Worm (Caenorhabditis elegans) whole organism, young adult: ENCODE results near the gene rbg-3.

ENCODE experiments used
- B0261.1 ChIP-seq: sonication (generic microtip); optimal IDR thresholded peaks from 2 replicates; lab custom pipeline; 2016; ENCODE audit warnings: mild to moderate bottlenecking, missing genetic modification characterization, moderate library complexity, missing compliant biosample characterization
- C17E4.6 ChIP-seq: fragments of 200-800 bp; sonication (Bioruptor generic); IDR thresholded peaks from 2 replicates; pipeline ENCODE4 v1.3.6; 2022; ENCODE audit warnings: missing genetic modification reagents, missing genetic modification characterization, missing compliant biosample characterization
- D2030.7 ChIP-seq: fragments of 200-800 bp; sonication (Bioruptor generic); IDR thresholded peaks from 2 replicates; pipeline ENCODE4 v1.3.6; 2022; ENCODE audit warnings: missing genetic modification reagents, missing genetic modification characterization, missing compliant biosample characterization
- F57A8.1 ChIP-seq: fragments of 200-800 bp; sonication (Bioruptor generic); optimal IDR thresholded peaks from 2 replicates; lab custom pipeline; 2018; ENCODE audit warnings: mild to moderate bottlenecking, missing genetic modification characterization, moderate library complexity, missing compliant biosample characterization
- Y79H2A.3 ChIP-seq: fragments of 200-800 bp; sonication (Bioruptor generic); conservative IDR thresholded peaks from 2 replicates; pipeline ENCODE4 v1.3.6; 2022; ENCODE audit warnings: missing genetic modification reagents, missing genetic modification characterization, missing compliant biosample characterization
- ama-1 ChIP-seq, 3 experiments: fragments of 150-350 bp in 1 of 3; sonication (generic microtip) in 2 of 3; optimal IDR thresholded peaks; 2 replicates each; lab custom pipeline; 2014 to 2018; ENCODE audit warnings: missing biosample characterization in 2 of 3, missing genetic modification characterization in 2 of 3, missing genetic modification reagents in 2 of 3
- bed-1 ChIP-seq: fragments of 200-800 bp; sonication (Bioruptor generic); IDR thresholded peaks from 2 replicates; pipeline ENCODE4 v1.3.6; 2022; ENCODE audit warnings: missing genetic modification reagents, missing genetic modification characterization, missing compliant biosample characterization
- ccch-3 ChIP-seq: fragments of 200-800 bp; sonication (Bioruptor generic); optimal IDR thresholded peaks from 2 replicates; lab custom pipeline; 2018; ENCODE audit warnings: mild to moderate bottlenecking, missing genetic modification characterization, missing compliant biosample characterization
- ceh-58 ChIP-seq: fragments of 200-800 bp; sonication (Bioruptor generic); IDR thresholded peaks from 2 replicates; pipeline ENCODE4 v1.3.6; 2022; ENCODE audit warnings: missing genetic modification characterization, missing compliant biosample characterization
- ceh-91 ChIP-seq: fragments of 200-800 bp; sonication (Bioruptor generic); IDR thresholded peaks from 2 replicates; pipeline ENCODE4 v1.3.6; 2022; ENCODE audit warnings: missing genetic modification reagents, missing genetic modification characterization, missing compliant biosample characterization
- chd-7 ChIP-seq: sonication (generic microtip); optimal IDR thresholded peaks from 2 replicates; lab custom pipeline; 2016; ENCODE audit warnings: mild to moderate bottlenecking, missing genetic modification characterization, moderate library complexity, missing compliant biosample characterization
- die-1 ChIP-seq: sonication (generic microtip); optimal IDR thresholded peaks from 2 replicates; lab custom pipeline; 2016; ENCODE audit warnings: missing genotype, mild to moderate bottlenecking, missing genetic modification characterization, missing compliant biosample characterization
- dpff-1 ChIP-seq: sonication (generic microtip); optimal IDR thresholded peaks from 2 replicates; lab custom pipeline; 2017; ENCODE audit warnings: mild to moderate bottlenecking, missing genetic modification characterization, missing compliant biosample characterization
- egrh-3 ChIP-seq: fragments of 200-800 bp; sonication (Bioruptor generic); IDR thresholded peaks from 2 replicates; pipeline ENCODE4 v1.3.6; 2022; ENCODE audit warnings: missing genetic modification reagents, missing genetic modification characterization, missing compliant biosample characterization
- hlh-12 ChIP-seq: sonication (generic microtip); optimal IDR thresholded peaks from 2 replicates; lab custom pipeline; 2016; ENCODE audit warnings: missing genetic modification characterization, missing compliant biosample characterization
- hmg-1.2 ChIP-seq: fragments of 200-800 bp; sonication (Bioruptor generic); IDR thresholded peaks from 2 replicates; pipeline ENCODE4 v1.3.6; 2022; ENCODE audit warnings: missing genetic modification reagents, missing genetic modification characterization, missing compliant biosample characterization
- hmg-20 ChIP-seq: fragments of 200-800 bp; sonication (Bioruptor generic); IDR thresholded peaks from 2 replicates; pipeline ENCODE4 v1.3.6; 2022; ENCODE audit warnings: missing genetic modification reagents, missing genetic modification characterization, missing compliant biosample characterization
- hsf-1 ChIP-seq: fragments of 200-800 bp; sonication (Bioruptor generic); IDR thresholded peaks from 2 replicates; pipeline ENCODE4 v1.3.6; 2022; ENCODE audit warnings: missing genetic modification reagents, missing genetic modification characterization, missing compliant biosample characterization
- let-607 ChIP-seq, 2 experiments: fragments of 200-800 bp in 1 of 2; sonication (Bioruptor generic) in 1 of 2; sonication (generic microtip) in 1 of 2; optimal IDR thresholded peaks; 2 replicates each; lab custom pipeline; 2016 to 2018; ENCODE audit warnings: mild to moderate bottlenecking in 2 of 2, missing compliant biosample characterization in 2 of 2, missing genetic modification characterization in 2 of 2, moderate library complexity in 2 of 2, missing genotype in 1 of 2
- lsy-27 ChIP-seq: sonication (generic microtip); optimal IDR thresholded peaks from 2 replicates; lab custom pipeline; 2017; ENCODE audit warnings: missing genetic modification characterization, mild to moderate bottlenecking, missing compliant biosample characterization, antibody characterized with exemption, missing genotype, borderline replicate concordance; ENCODE audit not compliant: insufficient read depth
- madf-8 ChIP-seq: fragments of 200-800 bp; sonication (Bioruptor generic); conservative IDR thresholded peaks from 2 replicates; pipeline ENCODE4 v1.3.6; 2022; ENCODE audit warnings: missing genetic modification reagents, missing genetic modification characterization, missing compliant biosample characterization
- mel-28 ChIP-seq: sonication (generic microtip); optimal IDR thresholded peaks from 2 replicates; lab custom pipeline; 2016; ENCODE audit warnings: borderline replicate concordance, mild to moderate bottlenecking, missing genetic modification characterization, missing compliant biosample characterization
- nfyb-1 ChIP-seq: fragments of 200-800 bp; sonication (Bioruptor generic); IDR thresholded peaks from 2 replicates; pipeline ENCODE4 v1.3.6; 2022; ENCODE audit warnings: missing genetic modification reagents, missing genetic modification characterization, missing compliant biosample characterization
- nhr-80 ChIP-seq: sonication (generic microtip); optimal IDR thresholded peaks from 2 replicates; lab custom pipeline; 2016; ENCODE audit warnings: missing genetic modification characterization, missing compliant biosample characterization
- pha-4 ChIP-seq: fragments of 150-350 bp; sonication (generic microtip); optimal IDR thresholded peaks from 2 replicates; lab custom pipeline; 2014; ENCODE audit warnings: missing biosample characterization, missing genetic modification reagents, missing genetic modification characterization
- rec-8 ChIP-seq, 2 experiments: sonication (generic microtip); optimal IDR thresholded peaks; 2 replicates each; lab custom pipeline; 2016; ENCODE audit warnings: mild to moderate bottlenecking in 2 of 2, missing genetic modification characterization in 2 of 2, missing genetic modification reagents in 2 of 2, missing genotype in 2 of 2, missing biosample characterization in 1 of 2, missing compliant biosample characterization in 1 of 2, moderate library complexity in 1 of 2
- sea-2 ChIP-seq: fragments of 200-800 bp; sonication (Bioruptor generic); IDR thresholded peaks from 2 replicates; pipeline ENCODE4 v1.3.6; 2022; ENCODE audit warnings: missing genetic modification characterization, missing compliant biosample characterization
- snpc-1.1 ChIP-seq: sonication (generic microtip); optimal IDR thresholded peaks from 2 replicates; lab custom pipeline; 2017; ENCODE audit warnings: missing genetic modification characterization, mild to moderate bottlenecking, missing compliant biosample characterization, antibody characterized with exemption, moderate library complexity, missing genotype, missing genetic modification reagents; ENCODE audit not compliant: insufficient read depth
- snpc-1.3 ChIP-seq: sonication (generic microtip); optimal IDR thresholded peaks from 2 replicates; lab custom pipeline; 2017; ENCODE audit warnings: missing genetic modification characterization, mild to moderate bottlenecking, missing compliant biosample characterization, antibody characterized with exemption, moderate library complexity, missing genotype, missing genetic modification reagents; ENCODE audit not compliant: insufficient read depth
- sptf-2 ChIP-seq: fragments of 200-800 bp; sonication (Bioruptor generic); optimal IDR thresholded peaks from 2 replicates; lab custom pipeline; 2018; ENCODE audit warnings: mild to moderate bottlenecking, missing genetic modification characterization, missing compliant biosample characterization
- tlf-1 ChIP-seq: fragments of 200-800 bp; sonication (Bioruptor generic); optimal IDR thresholded peaks from 2 replicates; lab custom pipeline; 2018; ENCODE audit warnings: mild to moderate bottlenecking, missing genetic modification characterization, missing compliant biosample characterization
- unc-130 ChIP-seq: sonication (generic microtip); optimal IDR thresholded peaks from 2 replicates; lab custom pipeline; 2016; ENCODE audit warnings: missing genetic modification reagents, missing genetic modification characterization, missing compliant biosample characterization
- ztf-18 ChIP-seq: sonication (generic microtip); optimal IDR thresholded peaks from 2 replicates; lab custom pipeline; 2016; ENCODE audit warnings: missing genotype, mild to moderate bottlenecking, missing genetic modification characterization, missing compliant biosample characterization
- ztf-28 ChIP-seq: fragments of 200-800 bp; sonication (Bioruptor generic); IDR thresholded peaks from 2 replicates; pipeline ENCODE4 v1.3.6; 2022; ENCODE audit warnings: missing genetic modification reagents, missing genetic modification characterization, missing compliant biosample characterization
- ztf-6 ChIP-seq: fragments of 200-800 bp; sonication (Bioruptor generic); IDR thresholded peaks from 2 replicates; pipeline ENCODE4 v1.3.6; 2022; ENCODE audit warnings: missing genetic modification reagents, missing genetic modification characterization, missing compliant biosample characterization

rbg-3 gene

ce11 chrIII:4705207-4705606 is 49.0 kb upstream of the rbg-3 start, which contains the start of gene pgap-2 (continued):
- no peak for TF ChIP-seq sea-2 (GFP tag; lab: Robert Waterston, UW)
- no peak for TF ChIP-seq sptf-2 (GFP tag; lab: Kevin White, UChicago)
- TF ChIP-seq bed-1: no peak
- no peak for TF ChIP-seq ceh-91 (GFP tag; lab: Robert Waterston, UW)
- TF ChIP-seq nhr-80 (tag; lab: Kevin White, UChicago): no peak
- TF ChIP-seq Y79H2A.3 (GFP tag; lab: Robert Waterston, UW): no peak

- TF ChIP-seq F57A8.1 (no peak), rec-8 (tag; optimal IDR thresholded peaks at IDR 0.05; lab: Kevin White, UChicago) (no peak), ceh-91 (GFP tag; lab: Robert Waterston, UW) (no peak), D2030.7 (GFP tag; lab: Robert Waterston, UW) (no peak), ama-1 (optimal IDR thresholded peaks at IDR 0.05; lab: Kevin White, UChicago) (no peak), ama-1 (GFP tag; optimal IDR thresholded peaks at IDR 0.05; lab: Kevin White, UChicago) (no peak), lsy-27 (tag; lab: Kevin White, UChicago) (no peak), hmg-1.2 (GFP tag; lab: Robert Waterston, UW) (no peak), hmg-20 (GFP tag; lab: Robert Waterston, UW) (no peak), hlh-12 (tag; lab: Kevin White, UChicago) (no peak), die-1 (tag; lab: Kevin White, UChicago) (no peak), ccch-3 (GFP tag; lab: Kevin White, UChicago) (no peak), dpff-1 (tag; lab: Kevin White, UChicago) (no peak), ztf-18 (tag; lab: Kevin White, UChicago) (no peak), nfyb-1 (GFP tag; lab: Robert Waterston, UW) (no peak), hsf-1 (GFP tag; lab: Robert Waterston, UW) (no peak), ztf-6 (no peak)
Measured at ce11 chrIII:4706678-4707077, 47.5 kb upstream of the rbg-3 start, which contains the start of gene T04A8.13. T04A8.13 (plus strand) TSS chrIII:4706978.

ce11 chrIII:4708909-4709308 is 45.3 kb upstream of the rbg-3 start, which contains the start of gene T04A8.18:
T04A8.18 (plus strand) TSS chrIII:4709209.
- TF ChIP-seq egrh-3 (GFP tag; lab: Robert Waterston, UW) (no peak), mel-28 (tag; lab: Kevin White, UChicago) (no peak), lsy-27 (tag; lab: Kevin White, UChicago) (no peak), ztf-6 (no peak), snpc-1.1 (tag; lab: Kevin White, UChicago) (no peak), pha-4 (tag; lab: Kevin White, UChicago) (no peak), ceh-58 (GFP tag; lab: Robert Waterston, UW) (no peak), unc-130 (GFP tag; lab: Kevin White, UChicago) (no peak), B0261.1 (tag; lab: Kevin White, UChicago) (no peak), madf-8 (GFP tag; lab: Robert Waterston, UW) (no peak), ztf-28 (GFP tag; lab: Robert Waterston, UW) (no peak), snpc-1.3 (tag; lab: Kevin White, UChicago) (no peak), nhr-80 (tag; lab: Kevin White, UChicago) (no peak), C17E4.6 (no peak), rec-8 (tag; optimal IDR thresholded peaks at IDR 0.05; lab: Kevin White, UChicago) (no peak), let-607 (tag; optimal IDR thresholded peaks at IDR 0.05; lab: Kevin White, UChicago) (no peak), chd-7 (tag; lab: Kevin White, UChicago) (no peak), tlf-1 (GFP tag; lab: Kevin White, UChicago) (no peak)
